2 worm cellular contexts compared by ENCODE assay signal in the genomic region with DNA sequence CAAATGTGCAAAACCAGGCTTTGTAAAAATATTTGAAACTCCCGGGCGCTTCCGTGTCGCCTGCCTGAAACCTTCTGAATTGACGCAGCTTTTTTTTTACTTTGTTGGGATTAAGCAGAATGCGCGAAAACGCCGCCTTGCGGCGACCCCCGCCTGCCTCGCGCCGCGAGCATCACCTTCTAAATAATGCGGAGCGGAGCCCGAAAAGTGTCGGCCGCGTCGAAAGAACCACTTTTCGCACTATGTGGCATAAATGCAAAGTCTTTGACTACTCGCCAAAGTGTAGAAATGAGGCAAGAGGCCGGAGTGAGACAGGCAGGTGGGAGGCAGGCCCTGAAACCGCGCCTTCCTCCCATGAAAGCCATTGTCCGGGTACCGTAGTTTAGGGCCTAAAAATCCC.
TF ChIP-seq lines count a peak whose summit lies in the region.

No protein-coding gene starts in this region.

TF ChIP-seq in whole organism, L4 larva, 104 proteins besides CTCF, POLR2A, EP300 and RAD21:
- no peak for TF ChIP-seq nhr-76 (tag; optimal IDR thresholded peaks at IDR 0.05; lab: Kevin White, UChicago)
- no peak for TF ChIP-seq aly-2 (tag; optimal IDR thresholded peaks at IDR 0.05; lab: Kevin White, UChicago)
- peak; percentile 67 for TF ChIP-seq set-16 (GFP tag; IDR thresholded peaks at IDR 0.05; lab: Robert Waterston, UW)
- TF ChIP-seq egl-43 (GFP tag; IDR thresholded peaks at IDR 0.05; lab: Robert Waterston, UW), result 0 out of 2 replicates have a peak, but pooled peaks have one; percentile 9
- TF ChIP-seq ceh-82 (tag; optimal IDR thresholded peaks at IDR 0.05; lab: Kevin White, UChicago), result no peak
- peak in 1 of 2 experiments; percentile 29 for TF ChIP-seq unc-62 (GFP tag; optimal IDR thresholded peaks at IDR 0.05 in 1 of 2; lab: Kevin White, UChicago)
- no peak for TF ChIP-seq unc-62 (tag; optimal IDR thresholded peaks at IDR 0.05; lab: Kevin White, UChicago)
- peak; percentile 76 for TF ChIP-seq aha-1 (tag; lab: Kevin White, UChicago)

TF ChIP-seq in whole organism, young adult, 124 proteins besides CTCF, POLR2A, EP300 and RAD21:
- TF ChIP-seq D2030.7 (GFP tag; IDR thresholded peaks at IDR 0.05; lab: Robert Waterston, UW) (no peak), nhr-120 (GFP tag; IDR thresholded peaks at IDR 0.05; lab: Robert Waterston, UW) (0 out of 2 replicates have a peak, but pooled peaks have one; percentile 38), ztf-26 (tag; optimal IDR thresholded peaks at IDR 0.05; lab: Kevin White, UChicago) (no peak), snpc-4 (GFP tag; optimal IDR thresholded peaks at IDR 0.05; lab: Kevin White, UChicago) (no peak), snpc-4 (tag; optimal IDR thresholded peaks at IDR 0.05; lab: Kevin White, UChicago) (peak in 2 of 4 experiments; percentile 60 to 79), ztf-6 (GFP tag; IDR thresholded peaks at IDR 0.05; lab: Robert Waterston, UW) (no peak)
